Worm (Caenorhabditis elegans): ENCODE results near the gene W02B3.3.

- no peak for TF ChIP-seq ama-1 (optimal IDR thresholded peaks at IDR 0.05)
- TF ChIP-seq R02D3.7 (tag; optimal IDR thresholded peaks at IDR 0.05): no peak
- TF ChIP-seq fos-1 (tag; optimal IDR thresholded peaks at IDR 0.05): no peak
- TF ChIP-seq nhr-111 (GFP tag; optimal IDR thresholded peaks at IDR 0.05): no peak
- TF ChIP-seq lin-39 (tag; optimal IDR thresholded peaks at IDR 0.05): no peak
- no peak for TF ChIP-seq pqm-1 (tag; optimal IDR thresholded peaks at IDR 0.05)
- no peak for TF ChIP-seq mep-1 (tag; optimal IDR thresholded peaks at IDR 0.05)
- TF ChIP-seq zip-2 (tag; optimal IDR thresholded peaks at IDR 0.05): no peak
- TF ChIP-seq nhr-11 (tag; optimal IDR thresholded peaks at IDR 0.05): no peak
- no peak for TF ChIP-seq madf-5 (GFP tag; IDR thresholded peaks at IDR 0.05)
- no peak for TF ChIP-seq fkh-10 (GFP tag; optimal IDR thresholded peaks at IDR 0.05)
- no peak for TF ChIP-seq unc-130 (GFP tag; optimal IDR thresholded peaks at IDR 0.05)
Observed at ce11 chrIII:654365-654764, 13.9 kb downstream of the W02B3.3 start.
